Fruit fly (Drosophila melanogaster) whole organism, embryonic: ENCODE measurements around the gene CG10959.

Source experiments
- Antp ChIP-seq: fragments of 200-800 bp; sonication (Bioruptor generic); optimal IDR thresholded peaks from 3 replicates; lab custom pipeline; 2016; ENCODE audit warnings: missing biosample characterization, missing genetic modification characterization
- Atf3 ChIP-seq: fragments of 200-800 bp; sonication (Bioruptor generic); optimal IDR thresholded peaks from 3 replicates; lab custom pipeline; 2016; ENCODE audit warnings: missing biosample characterization, missing genetic modification characterization
- Atf6 ChIP-seq: fragments of 200-800 bp; sonication (Bioruptor generic); IDR thresholded peaks from 2 replicates; pipeline ENCODE4 v1.3.6; 2022; ENCODE audit warnings: missing biosample characterization, missing genetic modification characterization
- BEAF-32 ChIP-seq: fragments of 200-800 bp; sonication (Bioruptor generic); optimal IDR thresholded peaks from 3 replicates; lab custom pipeline; 2017; ENCODE audit warnings: missing biosample characterization, missing genetic modification characterization, mild to moderate bottlenecking, moderate library complexity, missing genetic modification reagents
- Bgb ChIP-seq: fragments of 200-800 bp; sonication (Bioruptor generic); IDR thresholded peaks from 2 replicates; pipeline ENCODE4 v1.3.6; 2022; ENCODE audit warnings: missing biosample characterization, missing genetic modification characterization; ENCODE audit not compliant: partially characterized antibody
- CG10543 ChIP-seq: fragments of 200-800 bp; sonication (Bioruptor generic); optimal IDR thresholded peaks from 3 replicates; lab custom pipeline; 2017; ENCODE audit warnings: missing biosample characterization, mild to moderate bottlenecking, missing genetic modification characterization, moderate library complexity
- CG10979 ChIP-seq: fragments of 200-800 bp; sonication (Bioruptor generic); optimal IDR thresholded peaks from 2 replicates; lab custom pipeline; 2018; ENCODE audit warnings: missing biosample characterization, mild to moderate bottlenecking, missing genetic modification characterization, moderate library complexity
- CG11504 ChIP-seq: fragments of 200-800 bp; sonication (Bioruptor generic); optimal IDR thresholded peaks from 3 replicates; lab custom pipeline; 2019; ENCODE audit warnings: missing biosample characterization, mild to moderate bottlenecking, missing genetic modification characterization, moderate library complexity
- CG11560 ChIP-seq: fragments of 200-800 bp; sonication (Bioruptor generic); IDR thresholded peaks from 3 replicates; pipeline ENCODE4 v1.3.6; 2022; ENCODE audit warnings: missing biosample characterization, missing genetic modification characterization
- CG16863 ChIP-seq: fragments of 200-800 bp; sonication (Bioruptor generic); optimal IDR thresholded peaks from 3 replicates; lab custom pipeline; 2016; ENCODE audit warnings: missing biosample characterization, missing genetic modification characterization
- CG17361 ChIP-seq: fragments of 200-800 bp; sonication (Bioruptor generic); IDR thresholded peaks from 3 replicates; pipeline ENCODE4 v1.3.6; 2022; ENCODE audit warnings: missing biosample characterization, missing genetic modification characterization
- CG18262 ChIP-seq: fragments of 200-800 bp; optimal IDR thresholded peaks from 3 replicates; lab custom pipeline; 2019; ENCODE audit warnings: missing biosample characterization, mild to moderate bottlenecking, missing genetic modification characterization, moderate library complexity
- CG2199 ChIP-seq: fragments of 200-800 bp; sonication (Bioruptor generic); IDR thresholded peaks from 3 replicates; pipeline ENCODE4 v1.3.6; 2022; ENCODE audit warnings: missing biosample characterization, missing genetic modification characterization
- CG2678 ChIP-seq: fragments of 200-800 bp; sonication (Bioruptor generic); optimal IDR thresholded peaks from 3 replicates; lab custom pipeline; 2019; ENCODE audit warnings: missing biosample characterization, mild to moderate bottlenecking, missing genetic modification characterization, moderate library complexity
- CG31441 ChIP-seq: fragments of 200-800 bp; sonication (Bioruptor generic); IDR thresholded peaks from 2 replicates; pipeline ENCODE4 v1.3.6; 2022; ENCODE audit warnings: missing biosample characterization, missing genetic modification characterization
- CG33557 ChIP-seq: fragments of 200-800 bp; sonication (Bioruptor generic); optimal IDR thresholded peaks from 2 replicates; lab custom pipeline; 2019; ENCODE audit warnings: missing biosample characterization, mild to moderate bottlenecking, missing genetic modification characterization, moderate library complexity
- CG34422 ChIP-seq: fragments of 200-800 bp; sonication (Bioruptor generic); IDR thresholded peaks from 3 replicates; pipeline ENCODE4 v1.3.6; 2022; ENCODE audit warnings: missing biosample characterization, missing genetic modification characterization
- CG3995 ChIP-seq: fragments of 200-800 bp; sonication (Bioruptor generic); optimal IDR thresholded peaks from 3 replicates; lab custom pipeline; 2016; ENCODE audit warnings: missing biosample characterization, missing genetic modification characterization
- CG4360 ChIP-seq: fragments of 200-800 bp; sonication (Bioruptor generic); IDR thresholded peaks from 2 replicates; pipeline ENCODE4 v1.3.6; 2022; ENCODE audit warnings: missing biosample characterization, missing genetic modification characterization
- CG6813 ChIP-seq: fragments of 200-800 bp; sonication (Bioruptor generic); optimal IDR thresholded peaks from 2 replicates; lab custom pipeline; 2017; ENCODE audit warnings: missing biosample characterization, missing genetic modification characterization, mild to moderate bottlenecking, moderate library complexity, missing genetic modification reagents
- CG7556 ChIP-seq: fragments of 200-800 bp; sonication (Bioruptor generic); optimal IDR thresholded peaks from 2 replicates; lab custom pipeline; 2017; ENCODE audit warnings: missing biosample characterization, mild to moderate bottlenecking, missing genetic modification characterization
- CHES-1-like ChIP-seq: fragments of 200-800 bp; sonication (Bioruptor generic); optimal IDR thresholded peaks from 2 replicates; lab custom pipeline; 2016; ENCODE audit warnings: missing biosample characterization, missing genetic modification characterization
- CoRest ChIP-seq: fragments of 200-800 bp; sonication (Bioruptor generic); optimal IDR thresholded peaks from 3 replicates; lab custom pipeline; 2018; ENCODE audit warnings: missing biosample characterization, mild to moderate bottlenecking, missing genetic modification characterization, moderate library complexity
- Deaf1 ChIP-seq: fragments of 200-800 bp; optimal IDR thresholded peaks from 3 replicates; lab custom pipeline; 2019; ENCODE audit warnings: missing biosample characterization, mild to moderate bottlenecking, missing genetic modification characterization, moderate library complexity
- H15 ChIP-seq: fragments of 200-800 bp; sonication (Bioruptor generic); IDR thresholded peaks from 3 replicates; pipeline ENCODE4 v1.3.6; 2022; ENCODE audit warnings: missing biosample characterization, missing genetic modification characterization
- Jarid2 ChIP-seq: fragments of 200-800 bp; sonication (Bioruptor generic); optimal IDR thresholded peaks from 3 replicates; lab custom pipeline; 2017; ENCODE audit warnings: mild to moderate bottlenecking, missing biosample characterization, missing genetic modification reagents, missing genetic modification characterization
- MESR4 ChIP-seq: fragments of 200-800 bp; sonication (Bioruptor generic); optimal IDR thresholded peaks from 2 replicates; lab custom pipeline; 2018; ENCODE audit warnings: missing biosample characterization, mild to moderate bottlenecking, missing genetic modification characterization, moderate library complexity
- Mad ChIP-seq: fragments of 200-800 bp; sonication (Bioruptor generic); optimal IDR thresholded peaks from 2 replicates; lab custom pipeline; 2016; ENCODE audit warnings: missing biosample characterization, missing genetic modification characterization
- NFAT ChIP-seq: fragments of 200-800 bp; sonication (Bioruptor generic); IDR thresholded peaks from 2 replicates; pipeline ENCODE4 v1.3.6; 2022; ENCODE audit warnings: missing biosample characterization, missing genetic modification characterization
- Side ChIP-seq: fragments of 200-800 bp; sonication (Bioruptor generic); optimal IDR thresholded peaks from 2 replicates; lab custom pipeline; 2016; ENCODE audit warnings: missing biosample characterization, missing genetic modification characterization
- Sox100B ChIP-seq: fragments of 200-800 bp; sonication (Bioruptor generic); optimal IDR thresholded peaks from 3 replicates; lab custom pipeline; 2018; ENCODE audit warnings: missing biosample characterization, mild to moderate bottlenecking, missing genetic modification characterization
- Trl ChIP-seq, 3 experiments: fragments of >200 bp in 2 of 3; fragments of 200-800 bp in 1 of 3; sonication (Bioruptor generic) in 1 of 3; optimal IDR thresholded peaks; 2 replicates in 1 of 3; 3 replicates in 2 of 3; lab custom pipeline; 2016 to 2017; ENCODE audit warnings: missing biosample characterization in 1 of 3, missing genetic modification characterization in 1 of 3
- Xbp1 ChIP-seq: fragments of 200-800 bp; sonication (Bioruptor generic); optimal IDR thresholded peaks from 3 replicates; lab custom pipeline; 2016; ENCODE audit warnings: missing biosample characterization, mild to moderate bottlenecking, missing genetic modification characterization
- bbx ChIP-seq: fragments of 200-800 bp; sonication (Bioruptor generic); IDR thresholded peaks from 2 replicates; pipeline ENCODE4 v1.3.6; 2022; ENCODE audit warnings: missing biosample characterization, missing genetic modification characterization; ENCODE audit not compliant: partially characterized antibody
- bcd ChIP-seq: fragments of 200-800 bp; sonication (Bioruptor generic); optimal IDR thresholded peaks from 2 replicates; lab custom pipeline; 2017; ENCODE audit warnings: missing biosample characterization, mild to moderate bottlenecking, missing genetic modification characterization
- caup ChIP-seq: fragments of 200-800 bp; sonication (Bioruptor generic); optimal IDR thresholded peaks from 3 replicates; lab custom pipeline; 2017; ENCODE audit warnings: missing biosample characterization, mild to moderate bottlenecking, missing genetic modification characterization, moderate library complexity; ENCODE audit not compliant: severe bottlenecking
- dpn ChIP-seq, 2 experiments: fragments of 200-800 bp; sonication (Bioruptor generic); optimal IDR thresholded peaks; 3 replicates each; lab custom pipeline; 2016; ENCODE audit warnings: missing biosample characterization in 2 of 2, missing genetic modification characterization in 2 of 2
- nerfin-1 ChIP-seq: fragments of 200-800 bp; sonication (Bioruptor generic); optimal IDR thresholded peaks from 3 replicates; lab custom pipeline; 2019; ENCODE audit warnings: missing biosample characterization, mild to moderate bottlenecking, missing genetic modification characterization, moderate library complexity
- odd ChIP-seq: fragments of 200-800 bp; sonication (Bioruptor generic); optimal IDR thresholded peaks from 2 replicates; lab custom pipeline; 2017; ENCODE audit warnings: missing biosample characterization, mild to moderate bottlenecking, missing genetic modification characterization
- pho ChIP-seq: fragments of 200-800 bp; sonication (Bioruptor generic); optimal IDR thresholded peaks from 2 replicates; lab custom pipeline; 2016; ENCODE audit warnings: missing biosample characterization, missing genetic modification characterization
- prd ChIP-seq, 3 experiments: fragments of >200 bp in 2 of 3; fragments of 200-800 bp in 1 of 3; sonication (Bioruptor generic) in 1 of 3; optimal IDR thresholded peaks in 2 of 3; IDR thresholded peaks in 1 of 3; 2 replicates in 2 of 3; 3 replicates in 1 of 3; pipeline versions ENCODE4 v1.3.6 to Lab custom; 2017 to 2022; ENCODE audit warnings: missing biosample characterization in 1 of 3, missing genetic modification characterization in 1 of 3
- pros ChIP-seq: fragments of 200-800 bp; sonication (Bioruptor generic); optimal IDR thresholded peaks from 3 replicates; lab custom pipeline; 2019; ENCODE audit warnings: missing biosample characterization, mild to moderate bottlenecking, missing genetic modification characterization, moderate library complexity
- ranshi ChIP-seq: fragments of 200-800 bp; sonication (Bioruptor generic); IDR thresholded peaks from 2 replicates; pipeline ENCODE4 v1.3.6; 2022; ENCODE audit warnings: missing biosample characterization, missing genetic modification characterization
- sd ChIP-seq: fragments of 200-800 bp; sonication (Bioruptor generic); optimal IDR thresholded peaks from 3 replicates; lab custom pipeline; 2018; ENCODE audit warnings: missing biosample characterization, mild to moderate bottlenecking, missing genetic modification characterization, moderate library complexity
- shn ChIP-seq: fragments of 200-800 bp; sonication (Bioruptor generic); optimal IDR thresholded peaks from 3 replicates; lab custom pipeline; 2016; ENCODE audit warnings: missing biosample characterization, missing genetic modification characterization
- unc-4 ChIP-seq: fragments of 200-800 bp; sonication (Bioruptor generic); IDR thresholded peaks from 2 replicates; pipeline ENCODE4 v1.3.6; 2022; ENCODE audit warnings: missing biosample characterization, missing genetic modification characterization; ENCODE audit not compliant: partially characterized antibody
- vvl ChIP-seq: fragments of 200-800 bp; sonication (Bioruptor generic); IDR thresholded peaks from 2 replicates; pipeline ENCODE4 v1.3.6; 2022; ENCODE audit warnings: missing biosample characterization, missing genetic modification characterization

The CG10959 gene

DNA sequence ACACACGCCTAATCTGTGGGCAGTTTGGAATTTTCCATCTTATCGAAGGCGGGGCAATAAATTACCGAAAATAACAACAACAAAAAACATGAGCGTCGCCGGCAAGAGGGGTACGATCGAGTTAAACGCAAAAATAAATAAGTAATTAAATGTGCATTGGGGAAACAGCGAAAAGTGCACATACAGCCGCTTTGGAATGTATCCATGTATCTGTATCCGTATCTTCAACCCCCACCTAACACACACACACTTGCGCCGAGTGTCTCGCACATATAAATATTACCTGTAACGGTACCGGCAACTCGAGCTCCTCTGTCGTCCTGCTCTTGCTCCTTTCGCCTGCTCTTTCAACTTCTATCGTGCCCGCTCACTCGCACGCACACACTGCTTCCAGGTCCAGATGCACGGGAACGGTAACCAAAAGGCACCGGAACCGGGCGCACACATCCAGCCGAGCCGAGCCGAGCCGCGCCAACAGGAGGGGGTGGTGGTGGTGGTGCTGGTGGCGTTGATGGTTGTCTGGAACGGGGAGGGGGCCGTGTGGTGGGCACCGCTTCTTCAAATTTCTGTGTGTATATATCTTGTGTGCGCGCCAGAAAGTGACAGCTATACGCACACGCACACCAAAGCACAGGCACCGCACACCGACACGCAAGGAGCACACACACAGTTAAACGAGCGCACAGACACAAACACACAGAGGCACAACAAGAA lies 7.1 kb upstream of the CG10959 start (continued):
- no peak for TF ChIP-seq prd (optimal IDR thresholded peaks at IDR 0.05; lab: Kevin White, UChicago)
- TF ChIP-seq prd (GFP tag; IDR thresholded peaks at IDR 0.05; lab: Robert Waterston, UW) = peak; percentile 44; the same call in 1 of the 3 replicates
- peak; percentile 14; the same call in 1 of the 2 replicates for TF ChIP-seq ranshi
- no peak for TF ChIP-seq CG11560 (tag; lab: Robert Waterston, UW)
- peak; percentile 66 for TF ChIP-seq pros
- TF ChIP-seq Atf6 (GFP tag; lab: Robert Waterston, UW) = 0 out of 2 replicates have a peak, but pooled peaks have one; percentile 8
- peak; percentile 87 for TF ChIP-seq sd
- TF ChIP-seq CG6813 (GFP tag; lab: Kevin White, UChicago) = peak; percentile 6
- TF ChIP-seq bcd (GFP tag; lab: Kevin White, UChicago) = peak; percentile 31
- peak; percentile 18; the same call in 1 of the 2 replicates for TF ChIP-seq vvl (GFP tag; lab: Robert Waterston, UW)
- TF ChIP-seq CG17361 (GFP tag; lab: Robert Waterston, UW) = peak; percentile 31; the same call in 1 of the 3 replicates
- TF ChIP-seq CG11504 (tag; lab: Kevin White, UChicago) = peak; percentile 24
- no peak for TF ChIP-seq odd (GFP tag; lab: Kevin White, UChicago)
- TF ChIP-seq CG16863 = peak; percentile 22
- TF ChIP-seq bbx (GFP tag; lab: Robert Waterston, UW) = no peak
- no peak for TF ChIP-seq Jarid2 (GFP tag; lab: Kevin White, UChicago)
- TF ChIP-seq Deaf1 (tag; lab: Kevin White, UChicago) = peak; percentile 90
- TF ChIP-seq CG10979 (tag; lab: Kevin White, UChicago) = peak; percentile 3
- peak; percentile 28 for TF ChIP-seq Antp (GFP tag; lab: Kevin White, UChicago)
- TF ChIP-seq unc-4 (GFP tag; lab: Robert Waterston, UW) = 0 out of 2 replicates have a peak, but pooled peaks have one; percentile 8
- no peak for TF ChIP-seq CoRest (tag; lab: Kevin White, UChicago)
- TF ChIP-seq CG2199 (GFP tag; lab: Robert Waterston, UW) = no peak
- no peak for TF ChIP-seq BEAF-32 (GFP tag; lab: Kevin White, UChicago)
- no peak for TF ChIP-seq Atf3 (GFP tag; lab: Kevin White, UChicago)
- peak; percentile 39 for TF ChIP-seq CG2678 (tag; lab: Kevin White, UChicago)
- peak; percentile 9 for TF ChIP-seq Sox100B (GFP tag; lab: Kevin White, UChicago)
- TF ChIP-seq H15 (GFP tag; lab: Robert Waterston, UW) = no peak
- peak; percentile 18 for TF ChIP-seq shn (GFP tag; lab: Kevin White, UChicago)
- TF ChIP-seq Mad (GFP tag; lab: Kevin White, UChicago) = peak; percentile 19
- no peak for TF ChIP-seq CG3995 (GFP tag; lab: Kevin White, UChicago)
- TF ChIP-seq CG33557 = no peak
- TF ChIP-seq MESR4 (GFP tag; lab: Kevin White, UChicago) = peak; percentile 69
- TF ChIP-seq CG18262 (tag; lab: Kevin White, UChicago) = no peak
- peak; percentile 35; the same call in 1 of the 2 replicates for TF ChIP-seq Bgb (GFP tag; lab: Robert Waterston, UW)
- TF ChIP-seq Xbp1 = peak; percentile 16
- TF ChIP-seq CG7556 (GFP tag; lab: Kevin White, UChicago) = peak; percentile 28
- TF ChIP-seq Trl (optimal IDR thresholded peaks at IDR 0.05; lab: Kevin White, UChicago) = no peak
- peak; percentile 4 for TF ChIP-seq Trl (GFP tag; optimal IDR thresholded peaks at IDR 0.05; lab: Kevin White, UChicago)
- TF ChIP-seq nerfin-1 (tag; lab: Kevin White, UChicago) = peak; percentile 72
- no peak for TF ChIP-seq CG31441 (GFP tag; lab: Robert Waterston, UW)
- TF ChIP-seq NFAT (GFP tag; lab: Robert Waterston, UW) = peak; percentile 35; the same call in 1 of the 2 replicates
- peak; percentile 77; the same call in 2 of the 3 replicates for TF ChIP-seq CG34422 (GFP tag; lab: Robert Waterston, UW)
- TF ChIP-seq pho (GFP tag; lab: Kevin White, UChicago) = peak; percentile 8
- TF ChIP-seq CHES-1-like (GFP tag; lab: Kevin White, UChicago) = peak; percentile 11
- TF ChIP-seq CG10543 (GFP tag; lab: Kevin White, UChicago) = peak; percentile 87
- peak; percentile 62 for TF ChIP-seq Side
- peak; percentile 17 for TF ChIP-seq caup (GFP tag; lab: Kevin White, UChicago)
- peak; percentile 53; the same call in 1 of the 2 replicates for TF ChIP-seq CG4360 (GFP tag; lab: Robert Waterston, UW)
- peak in 1 of 2 experiments; percentile 57 for TF ChIP-seq dpn (GFP tag; optimal IDR thresholded peaks at IDR 0.05; lab: Kevin White, UChicago)
